Fruit fly (Drosophila melanogaster): ENCODE measurements around the gene Smyd5.

Smyd5 gene

dm6 chr3R:21179592-21180390, 38.8 kb downstream of the Smyd5 start:
- TF ChIP-seq Dref (GFP tag; IDR thresholded peaks at IDR 0.05) (peak; percentile 80), CG6791 (GFP tag; IDR thresholded peaks at IDR 0.05; ENCODE audit: partially characterized antibody) (peak; percentile 56), CG3995 (GFP tag; optimal IDR thresholded peaks at IDR 0.05) (peak; percentile 45), CG6272 (GFP tag; IDR thresholded peaks at IDR 0.05) (no peak), zen (tag; optimal IDR thresholded peaks at IDR 0.05) (peak; percentile 1), gt (GFP tag; IDR thresholded peaks at IDR 0.05) (no peak), hbn (GFP tag; IDR thresholded peaks at IDR 0.05; ENCODE audit: partially characterized antibody) (no peak), eyg (GFP tag; optimal IDR thresholded peaks at IDR 0.05) (no peak), CG8478 (optimal IDR thresholded peaks at IDR 0.05) (peak; percentile 49), pzg (GFP tag; optimal IDR thresholded peaks at IDR 0.05) (peak; percentile 76), otp (GFP tag; IDR thresholded peaks at IDR 0.05) (no peak), ap (GFP tag; IDR thresholded peaks at IDR 0.05) (no peak), al (GFP tag; IDR thresholded peaks at IDR 0.05) (no peak), Hmr (GFP tag; optimal IDR thresholded peaks at IDR 0.05) (no peak), Opbp (GFP tag; IDR thresholded peaks at IDR 0.05; ENCODE audit: partially characterized antibody) (peak; percentile 46; the same call in 1 of the 3 replicates), Camta (GFP tag; optimal IDR thresholded peaks at IDR 0.05) (no peak), nmo (GFP tag; optimal IDR thresholded peaks at IDR 0.05) (peak; percentile 27), CG8359 (GFP tag; optimal IDR thresholded peaks at IDR 0.05; ENCODE audit: borderline replicate concordance) (no peak), inv (GFP tag; IDR thresholded peaks at IDR 0.05; ENCODE audit: partially characterized antibody) (peak; percentile 22; the same call in 1 of the 2 replicates), Atf3 (GFP tag; optimal IDR thresholded peaks at IDR 0.05) (no peak), CG33557 (GFP tag; optimal IDR thresholded peaks at IDR 0.05) (no peak), grn (GFP tag; optimal IDR thresholded peaks at IDR 0.05) (peak; percentile 90), B-H2 (GFP tag; optimal IDR thresholded peaks at IDR 0.05) (no peak), CG13296 (GFP tag; optimal IDR thresholded peaks at IDR 0.05) (no peak), ci (GFP tag; IDR thresholded peaks at IDR 0.05) (0 out of 3 replicates have a peak, but pooled peaks have one; percentile 32), repo (GFP tag; optimal IDR thresholded peaks at IDR 0.05) (no peak), CG31365 (tag; optimal IDR thresholded peaks at IDR 0.05) (peak; percentile 90), CG32532 (GFP tag; IDR thresholded peaks at IDR 0.05) (peak; percentile 43; the same call in 1 of the 2 replicates), stwl (tag; optimal IDR thresholded peaks at IDR 0.05) (peak; percentile 67), NK7.1 (GFP tag; optimal IDR thresholded peaks at IDR 0.05) (no peak), NfI (GFP tag; optimal IDR thresholded peaks at IDR 0.05) (no peak), Max (GFP tag; optimal IDR thresholded peaks at IDR 0.05) (no peak), Lim3 (GFP tag; IDR thresholded peaks at IDR 0.05) (no peak), Usf (GFP tag; optimal IDR thresholded peaks at IDR 0.05) (no peak), fd96Cb (tag; optimal IDR thresholded peaks at IDR 0.05) (no peak), CoRest (tag; optimal IDR thresholded peaks at IDR 0.05) (no peak), luna (GFP tag; optimal IDR thresholded peaks at IDR 0.05) (no peak), ac (GFP tag; optimal IDR thresholded peaks at IDR 0.05) (no peak), E2f2 (GFP tag; IDR thresholded peaks at IDR 0.05) (peak; percentile 88), CG16779 (GFP tag; IDR thresholded peaks at IDR 0.05) (no peak), BEAF-32 (GFP tag; optimal IDR thresholded peaks at IDR 0.05) (peak; percentile 23), knrl (GFP tag; IDR thresholded peaks at IDR 0.05; ENCODE audit: partially characterized antibody) (peak; percentile 32; the same call in 1 of the 3 replicates), CG18011 (GFP tag; optimal IDR thresholded peaks at IDR 0.05) (no peak), pho (GFP tag; optimal IDR thresholded peaks at IDR 0.05) (no peak), CG11456 (GFP tag; IDR thresholded peaks at IDR 0.05) (peak; percentile 15; the same call in 1 of the 3 replicates), dmrt11E (tag; optimal IDR thresholded peaks at IDR 0.05) (no peak), CG14710 (tag; optimal IDR thresholded peaks at IDR 0.05) (peak; percentile 38), Dek (tag; optimal IDR thresholded peaks at IDR 0.05) (peak; percentile 24), E2f1 (GFP tag; IDR thresholded peaks at IDR 0.05) (no peak)
